Worm (Caenorhabditis elegans) whole organism, L4 larva: Measurements from ENCODE around the gene F46H5.5.

Experiments used
- D1046.2 ChIP-seq: fragments of 200-800 bp; sonication (Bioruptor generic); IDR thresholded peaks from 2 replicates; pipeline ENCODE4 v1.3.6; 2022; ENCODE audit warnings: missing genetic modification characterization, missing compliant biosample characterization
- F26F4.8 ChIP-seq: fragments of 200-800 bp; sonication (Bioruptor generic); conservative IDR thresholded peaks from 2 replicates; pipeline ENCODE4 v1.3.6; 2022; ENCODE audit warnings: missing genetic modification characterization, missing compliant biosample characterization
- F37D6.2 ChIP-seq: sonication (generic microtip); optimal IDR thresholded peaks from 2 replicates; lab custom pipeline; 2016; ENCODE audit warnings: mild to moderate bottlenecking, missing genetic modification characterization, missing compliant biosample characterization
- F44E2.7 ChIP-seq: fragments of 200-800 bp; sonication (Bioruptor generic); IDR thresholded peaks from 2 replicates; pipeline ENCODE4 v2.1.2; 2022; ENCODE audit warnings: missing genetic modification characterization, missing compliant biosample characterization
- R02D3.7 ChIP-seq: fragments of 150-350 bp; sonication (generic microtip); optimal IDR thresholded peaks from 3 replicates; lab custom pipeline; 2014; ENCODE audit warnings: missing biosample characterization, missing genetic modification characterization
- Y48G9A.11 ChIP-seq: fragments of 200-800 bp; sonication (Bioruptor generic); IDR thresholded peaks from 2 replicates; pipeline ENCODE4 v1.3.6; 2022; ENCODE audit warnings: missing genetic modification reagents, missing genetic modification characterization, missing compliant biosample characterization
- Y5F2A.4 ChIP-seq: fragments of 200-800 bp; sonication (Bioruptor generic); optimal IDR thresholded peaks from 2 replicates; lab custom pipeline; 2018; ENCODE audit warnings: mild to moderate bottlenecking, missing genetic modification characterization, missing compliant biosample characterization
- Y75B8A.6 ChIP-seq: fragments of 200-800 bp; sonication (Bioruptor generic); IDR thresholded peaks from 2 replicates; pipeline ENCODE4 v1.3.6; 2022; ENCODE audit warnings: missing genetic modification reagents, missing genetic modification characterization, missing compliant biosample characterization
- aha-1 ChIP-seq: fragments of 150-350 bp; peaks from one replicate; lab custom pipeline; 2014; ENCODE audit warnings: missing biosample characterization, missing genetic modification characterization
- ceh-62 ChIP-seq: sonication (generic microtip); optimal IDR thresholded peaks from 2 replicates; lab custom pipeline; 2017; ENCODE audit warnings: missing biosample characterization, missing genetic modification characterization
- ces-1 ChIP-seq: fragments of 150-350 bp; sonication (generic microtip); optimal IDR thresholded peaks from 4 replicates; lab custom pipeline; 2014; ENCODE audit warnings: missing biosample characterization, missing genetic modification reagents, missing genetic modification characterization
- daf-16 ChIP-seq, 3 experiments: sonication (generic microtip); optimal IDR thresholded peaks; 2 replicates each; lab custom pipeline; 2016 to 2017; ENCODE audit warnings: missing genetic modification characterization in 3 of 3, missing genetic modification reagents in 3 of 3, mild to moderate bottlenecking in 2 of 3, missing compliant biosample characterization in 2 of 3, missing biosample characterization in 1 of 3, moderate library complexity in 1 of 3
- daf-19 ChIP-seq: fragments of 200-800 bp; sonication (Bioruptor generic); conservative IDR thresholded peaks from 2 replicates; pipeline ENCODE4 v1.3.6; 2022; ENCODE audit warnings: missing genetic modification characterization, missing compliant biosample characterization
- dmd-6 ChIP-seq: fragments of 200-800 bp; sonication (Bioruptor generic); IDR thresholded peaks from 2 replicates; pipeline ENCODE4 v1.3.6; 2022; ENCODE audit warnings: missing genetic modification reagents, missing genetic modification characterization, missing compliant biosample characterization
- dmd-9 ChIP-seq: fragments of 200-800 bp; sonication (Bioruptor generic); IDR thresholded peaks from 2 replicates; pipeline ENCODE4 v1.3.6; 2022; ENCODE audit warnings: missing genetic modification reagents, missing genetic modification characterization, missing compliant biosample characterization
- dve-1 ChIP-seq: sonication (generic microtip); optimal IDR thresholded peaks from 2 replicates; lab custom pipeline; 2017; ENCODE audit warnings: antibody characterized with exemption, mild to moderate bottlenecking, missing genetic modification characterization, missing compliant biosample characterization; ENCODE audit not compliant: insufficient read depth
- egl-43 ChIP-seq: fragments of 200-800 bp; sonication (Bioruptor generic); IDR thresholded peaks from 2 replicates; pipeline ENCODE4 v1.3.6; 2022; ENCODE audit warnings: missing genetic modification reagents, missing genetic modification characterization, missing compliant biosample characterization
- hlh-11 ChIP-seq: fragments of 200-800 bp; sonication (Bioruptor generic); optimal IDR thresholded peaks from 2 replicates; lab custom pipeline; 2018; ENCODE audit warnings: mild to moderate bottlenecking, missing genetic modification characterization, missing compliant biosample characterization
- lin-1 ChIP-seq: fragments of 200-800 bp; sonication (Bioruptor generic); IDR thresholded peaks from 2 replicates; pipeline ENCODE4 v1.3.6; 2022; ENCODE audit warnings: missing genetic modification reagents, missing genetic modification characterization, missing compliant biosample characterization
- lin-13 ChIP-seq: fragments of 150-350 bp; optimal IDR thresholded peaks from 2 replicates; lab custom pipeline; 2014; ENCODE audit warnings: missing biosample characterization, missing genetic modification reagents, missing genetic modification characterization
- lin-29 ChIP-seq: fragments of 200-800 bp; sonication (Bioruptor generic); IDR thresholded peaks from 2 replicates; pipeline ENCODE4 v1.3.6; 2022; ENCODE audit warnings: missing genetic modification reagents, missing genetic modification characterization, missing compliant biosample characterization
- lin-38 ChIP-seq: fragments of 200-800 bp; sonication (Bioruptor generic); IDR thresholded peaks from 2 replicates; pipeline ENCODE4 v1.3.6; 2022; ENCODE audit warnings: missing genetic modification reagents, missing genetic modification characterization, missing compliant biosample characterization
- lin-39 ChIP-seq: fragments of 150-350 bp; optimal IDR thresholded peaks from 2 replicates; lab custom pipeline; 2014; ENCODE audit warnings: missing biosample characterization, missing genetic modification reagents, missing genetic modification characterization
- lir-3 ChIP-seq: sonication (generic microtip); optimal IDR thresholded peaks from 2 replicates; lab custom pipeline; 2016; ENCODE audit warnings: mild to moderate bottlenecking, missing genetic modification characterization, missing compliant biosample characterization
- lsy-2 ChIP-seq, 2 experiments: fragments of 150-350 bp in 1 of 2; sonication (generic microtip) in 1 of 2; optimal IDR thresholded peaks; 2 replicates each; lab custom pipeline; 2014 to 2017; ENCODE audit warnings: missing biosample characterization in 2 of 2, missing genetic modification characterization in 2 of 2
- mes-2 ChIP-seq: sonication (generic microtip); optimal IDR thresholded peaks from 2 replicates; lab custom pipeline; 2016; ENCODE audit warnings: missing genotype, mild to moderate bottlenecking, missing genetic modification characterization, missing compliant biosample characterization; ENCODE audit not compliant: poor library complexity, severe bottlenecking
- nhr-237 ChIP-seq: sonication (generic microtip); optimal IDR thresholded peaks from 2 replicates; lab custom pipeline; 2017; ENCODE audit warnings: missing biosample characterization, missing genetic modification characterization
- nhr-41 ChIP-seq: fragments of 200-800 bp; sonication (Bioruptor generic); IDR thresholded peaks from 2 replicates; pipeline ENCODE4 v1.3.6; 2022; ENCODE audit warnings: missing genetic modification reagents, missing genetic modification characterization, missing compliant biosample characterization
- nhr-42 ChIP-seq: fragments of 200-800 bp; sonication (Bioruptor generic); IDR thresholded peaks from 2 replicates; pipeline ENCODE4 v1.3.6; 2022; ENCODE audit warnings: missing genetic modification characterization, missing compliant biosample characterization
- nhr-6 ChIP-seq: fragments of 150-350 bp; optimal IDR thresholded peaks from 2 replicates; lab custom pipeline; 2014; ENCODE audit warnings: missing biosample characterization, missing genetic modification characterization
- nhr-76 ChIP-seq: fragments of 150-350 bp; optimal IDR thresholded peaks from 2 replicates; lab custom pipeline; 2014; ENCODE audit warnings: missing biosample characterization, missing genetic modification characterization
- pha-4 ChIP-seq, 2 experiments: fragments of 150-350 bp in 1 of 2; fragments of 200-800 bp in 1 of 2; sonication (Bioruptor generic) in 1 of 2; IDR thresholded peaks in 1 of 2; optimal IDR thresholded peaks in 1 of 2; 2 replicates each; pipeline versions ENCODE4 v1.3.6 to Lab custom; 2014 to 2022; ENCODE audit warnings: missing genetic modification characterization in 2 of 2, missing genetic modification reagents in 2 of 2, missing biosample characterization in 1 of 2, missing compliant biosample characterization in 1 of 2
- php-3 ChIP-seq: fragments of 200-800 bp; sonication (Bioruptor generic); IDR thresholded peaks from 2 replicates; pipeline ENCODE4 v1.3.6; 2022; ENCODE audit warnings: missing genetic modification reagents, missing genetic modification characterization, missing compliant biosample characterization
- pqm-1 ChIP-seq: sonication (generic microtip); optimal IDR thresholded peaks from 2 replicates; lab custom pipeline; 2017; ENCODE audit warnings: missing biosample characterization, missing genetic modification characterization
- rbr-2 ChIP-seq: sonication (generic microtip); optimal IDR thresholded peaks from 2 replicates; lab custom pipeline; 2016; ENCODE audit warnings: missing genotype, missing genetic modification characterization, missing compliant biosample characterization
- saeg-2 ChIP-seq: fragments of 200-800 bp; sonication (Bioruptor generic); IDR thresholded peaks from 2 replicates; pipeline ENCODE4 v1.3.6; 2022; ENCODE audit warnings: missing genetic modification reagents, missing genetic modification characterization, missing compliant biosample characterization
- set-16 ChIP-seq: fragments of 200-800 bp; sonication (Bioruptor generic); IDR thresholded peaks from 2 replicates; pipeline ENCODE4 v1.3.6; 2022; ENCODE audit warnings: missing genetic modification reagents, missing genetic modification characterization, missing compliant biosample characterization
- spr-1 ChIP-seq: sonication (generic microtip); optimal IDR thresholded peaks from 2 replicates; lab custom pipeline; 2016; ENCODE audit warnings: mild to moderate bottlenecking, missing genetic modification characterization, missing compliant biosample characterization
- tra-1 ChIP-seq: fragments of 200-800 bp; sonication (Bioruptor generic); IDR thresholded peaks from 2 replicates; pipeline ENCODE4 v1.3.6; 2022; ENCODE audit warnings: missing genetic modification reagents, missing genetic modification characterization, missing compliant biosample characterization
- unc-62 ChIP-seq, 3 experiments: fragments of 150-350 bp in 1 of 3; sonication (generic microtip); optimal IDR thresholded peaks in 2 of 3; peaks in 1 of 3; 1 replicate in 1 of 3; 2 replicates in 2 of 3; lab custom pipeline; 2014 to 2017; ENCODE audit warnings: missing biosample characterization in 3 of 3, missing genetic modification characterization in 3 of 3, missing genetic modification reagents in 3 of 3, missing genotype in 1 of 3
- vab-7 ChIP-seq: fragments of 200-800 bp; sonication (Bioruptor generic); IDR thresholded peaks from 2 replicates; pipeline ENCODE4 v1.3.6; 2022; ENCODE audit warnings: missing genetic modification reagents, missing genetic modification characterization, missing compliant biosample characterization
- zag-1 ChIP-seq: fragments of 150-350 bp; optimal IDR thresholded peaks from 2 replicates; lab custom pipeline; 2014; ENCODE audit warnings: missing biosample characterization, missing genetic modification characterization
- zip-2 ChIP-seq: fragments of 150-350 bp; optimal IDR thresholded peaks from 2 replicates; lab custom pipeline; 2014; ENCODE audit warnings: missing biosample characterization, missing genetic modification characterization

F46H5.5 gene

ce11 chrX:7303115-7303514, 46.3 kb upstream of the F46H5.5 start:
- TF ChIP-seq zip-2 (tag; lab: Kevin White, UChicago) (no peak), dve-1 (tag; lab: Kevin White, UChicago) (peak; percentile 65), dmd-9 (GFP tag; lab: Robert Waterston, UW) (no peak), daf-16 (GFP tag; optimal IDR thresholded peaks at IDR 0.05; lab: Kevin White, UChicago) (no peak), daf-16 (tag; optimal IDR thresholded peaks at IDR 0.05; lab: Kevin White, UChicago) (peak; percentile 46), egl-43 (no peak), zag-1 (no peak), pha-4 (GFP tag; IDR thresholded peaks at IDR 0.05; lab: Robert Waterston, UW) (no peak), pha-4 (tag; optimal IDR thresholded peaks at IDR 0.05; lab: Kevin White, UChicago) (no peak), hlh-11 (tag; lab: Kevin White, UChicago) (peak; percentile 34), unc-62 (GFP tag; optimal IDR thresholded peaks at IDR 0.05 in 1 of 2; lab: Kevin White, UChicago) (peak in 1 of 2 experiments; percentile 3), unc-62 (tag; optimal IDR thresholded peaks at IDR 0.05; lab: Kevin White, UChicago) (no peak), F44E2.7 (GFP tag; lab: Robert Waterston, UW) (no peak), lir-3 (tag; lab: Kevin White, UChicago) (no peak), lsy-2 (tag; optimal IDR thresholded peaks at IDR 0.05; lab: Kevin White, UChicago) (no peak), tra-1 (GFP tag; lab: Robert Waterston, UW) (0 out of 2 replicates have a peak, but pooled peaks have one; percentile 7), vab-7 (GFP tag; lab: Robert Waterston, UW) (no peak), dmd-6 (GFP tag; lab: Robert Waterston, UW) (peak; percentile 54; the same call in 1 of the 2 replicates), set-16 (no peak), nhr-41 (no peak), php-3 (GFP tag; lab: Robert Waterston, UW) (peak; percentile 47; the same call in 1 of the 2 replicates), lin-39 (tag; lab: Kevin White, UChicago) (no peak), aha-1 (no peak), pqm-1 (tag; lab: Kevin White, UChicago) (peak; percentile 48)

- TF ChIP-seq pha-4 (GFP tag; IDR thresholded peaks at IDR 0.05; lab: Robert Waterston, UW) (no peak), pha-4 (tag; optimal IDR thresholded peaks at IDR 0.05; lab: Kevin White, UChicago) (no peak), unc-62 (GFP tag; optimal IDR thresholded peaks at IDR 0.05 in 1 of 2; lab: Kevin White, UChicago) (peak in 1 of 2 experiments; percentile 53), unc-62 (tag; optimal IDR thresholded peaks at IDR 0.05; lab: Kevin White, UChicago) (no peak), daf-19 (GFP tag; lab: Robert Waterston, UW) (no peak)
Measured at ce11 chrX:7298652-7299051, 41.9 kb upstream of the F46H5.5 start, which contains the start of gene K03A1.4. Gene K03A1.4 (minus strand): TSS chrX:7298752.

ce11 chrX:7296310-7296709, 39.5 kb upstream of the F46H5.5 start:
- no peak for TF ChIP-seq unc-62 (GFP tag; optimal IDR thresholded peaks at IDR 0.05 in 1 of 2; lab: Kevin White, UChicago)
- TF ChIP-seq unc-62 (tag; optimal IDR thresholded peaks at IDR 0.05; lab: Kevin White, UChicago), result no peak
- no peak for TF ChIP-seq nhr-237 (tag; lab: Kevin White, UChicago)
- no peak for TF ChIP-seq R02D3.7 (tag; lab: Kevin White, UChicago)
- TF ChIP-seq dmd-9 (GFP tag; lab: Robert Waterston, UW), result no peak
- TF ChIP-seq dve-1 (tag; lab: Kevin White, UChicago), result peak; percentile 25
- no peak for TF ChIP-seq Y75B8A.6 (GFP tag; lab: Robert Waterston, UW)
- TF ChIP-seq F37D6.2, result no peak
- TF ChIP-seq saeg-2, result no peak
- TF ChIP-seq Y48G9A.11 (GFP tag; lab: Robert Waterston, UW), result no peak
- no peak for TF ChIP-seq nhr-6
- TF ChIP-seq ces-1 (GFP tag; lab: Kevin White, UChicago), result no peak
- TF ChIP-seq zip-2 (tag; lab: Kevin White, UChicago), result no peak
- no peak for TF ChIP-seq pqm-1 (tag; lab: Kevin White, UChicago)
- TF ChIP-seq nhr-42 (GFP tag; lab: Robert Waterston, UW), result no peak
- no peak for TF ChIP-seq D1046.2 (GFP tag; lab: Robert Waterston, UW)
- TF ChIP-seq spr-1 (tag; lab: Kevin White, UChicago), result no peak
- TF ChIP-seq mes-2 (tag; lab: Kevin White, UChicago), result no peak
- no peak for TF ChIP-seq lin-1 (GFP tag; lab: Robert Waterston, UW)
- TF ChIP-seq rbr-2 (tag; lab: Kevin White, UChicago), result no peak
- TF ChIP-seq lin-29 (GFP tag; lab: Robert Waterston, UW), result no peak
- peak; percentile 84 for TF ChIP-seq tra-1 (GFP tag; lab: Robert Waterston, UW)
- 0 out of 2 replicates have a peak, but pooled peaks have one; percentile 16 for TF ChIP-seq lin-38
- TF ChIP-seq nhr-41, result 0 out of 2 replicates have a peak, but pooled peaks have one; percentile 6
- TF ChIP-seq lir-3 (tag; lab: Kevin White, UChicago), result no peak
- peak; percentile 51 for TF ChIP-seq hlh-11 (tag; lab: Kevin White, UChicago)
- TF ChIP-seq lin-39 (tag; lab: Kevin White, UChicago), result no peak
- TF ChIP-seq F26F4.8 (GFP tag; lab: Robert Waterston, UW), result no peak
- no peak for TF ChIP-seq nhr-76 (tag; lab: Kevin White, UChicago)
- no peak for TF ChIP-seq lin-13 (GFP tag; lab: Kevin White, UChicago)
- TF ChIP-seq ceh-62 (tag; lab: Kevin White, UChicago), result no peak
- no peak for TF ChIP-seq Y5F2A.4 (GFP tag; lab: Kevin White, UChicago)
